Fruit fly (Drosophila melanogaster): ENCODE results near the gene p38c.

DNA sequence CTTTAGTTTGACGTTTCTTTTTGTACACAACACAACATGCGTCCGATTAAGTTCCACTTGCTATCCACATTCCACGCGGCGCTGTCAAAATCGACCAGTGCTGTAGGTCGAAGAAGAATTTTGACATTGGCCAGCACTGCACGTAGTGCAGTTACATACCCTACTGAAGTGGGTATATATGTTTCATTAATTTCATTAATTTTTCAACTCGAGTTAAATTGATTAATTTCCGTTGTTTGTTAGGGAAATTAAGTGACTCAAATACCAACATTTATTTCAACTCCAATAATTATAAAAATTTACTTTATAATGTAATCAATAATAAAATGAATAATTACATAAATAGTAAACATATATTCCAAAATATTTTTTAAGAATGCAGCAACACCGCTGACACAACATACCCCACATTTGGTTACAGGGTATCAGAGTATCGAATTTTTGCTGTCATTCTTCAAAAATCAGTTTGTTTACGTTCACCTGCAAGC is 41.1 kb downstream of the p38c start, which contains the start of the genes eIF4EHP and CG18428:
- TF ChIP-seq ewg (GFP tag; optimal IDR thresholded peaks at IDR 0.05) = peak; percentile 96
- TF ChIP-seq bbx (GFP tag; IDR thresholded peaks at IDR 0.05; ENCODE audit: partially characterized antibody) = no peak
- no peak for TF ChIP-seq Dbx (GFP tag; IDR thresholded peaks at IDR 0.05)

Data from whole organism, embryonic.